Worm (Caenorhabditis elegans) whole organism, midembryonic: Measurements from ENCODE around the gene str-97.

Experiments used
- T22C8.4 ChIP-seq: fragments of 200-800 bp; sonication (Bioruptor generic); IDR thresholded peaks from 2 replicates; pipeline ENCODE4 v1.3.6; 2022; ENCODE audit warnings: missing genetic modification characterization, missing compliant biosample characterization
- cog-1 ChIP-seq: sonication (generic microtip); optimal IDR thresholded peaks from 2 replicates; lab custom pipeline; 2016; ENCODE audit warnings: missing genetic modification characterization, missing compliant biosample characterization
- flt-1 ChIP-seq: fragments of 200-800 bp; sonication (Bioruptor generic); IDR thresholded peaks from 2 replicates; pipeline ENCODE4 v1.3.6; 2022; ENCODE audit warnings: missing genetic modification characterization, missing compliant biosample characterization
- med-1 ChIP-seq: sonication (generic microtip); optimal IDR thresholded peaks from 2 replicates; lab custom pipeline; 2017; ENCODE audit warnings: missing genetic modification characterization, mild to moderate bottlenecking, missing compliant biosample characterization, antibody characterized with exemption, missing genetic modification reagents; ENCODE audit not compliant: insufficient read depth
- ref-1 ChIP-seq: fragments of 200-800 bp; sonication (Bioruptor generic); conservative IDR thresholded peaks from 2 replicates; pipeline ENCODE4 v1.3.6; 2022; ENCODE audit warnings: missing genetic modification reagents, missing genetic modification characterization, missing compliant biosample characterization
- tab-1 ChIP-seq: fragments of 200-800 bp; sonication (Bioruptor generic); IDR thresholded peaks from 2 replicates; pipeline ENCODE4 v1.3.6; 2022; ENCODE audit warnings: missing genetic modification characterization, missing compliant biosample characterization
- ztf-23 ChIP-seq: fragments of 200-800 bp; sonication (Bioruptor generic); IDR thresholded peaks from 2 replicates; pipeline ENCODE4 v1.3.6; 2022; ENCODE audit warnings: missing genetic modification reagents, missing genetic modification characterization, missing compliant biosample characterization
- ztf-29 ChIP-seq: fragments of 200-800 bp; sonication (Bioruptor generic); IDR thresholded peaks from 2 replicates; pipeline ENCODE4 v1.3.6; 2022; ENCODE audit warnings: missing genetic modification reagents, missing genetic modification characterization, missing compliant biosample characterization

DNA sequence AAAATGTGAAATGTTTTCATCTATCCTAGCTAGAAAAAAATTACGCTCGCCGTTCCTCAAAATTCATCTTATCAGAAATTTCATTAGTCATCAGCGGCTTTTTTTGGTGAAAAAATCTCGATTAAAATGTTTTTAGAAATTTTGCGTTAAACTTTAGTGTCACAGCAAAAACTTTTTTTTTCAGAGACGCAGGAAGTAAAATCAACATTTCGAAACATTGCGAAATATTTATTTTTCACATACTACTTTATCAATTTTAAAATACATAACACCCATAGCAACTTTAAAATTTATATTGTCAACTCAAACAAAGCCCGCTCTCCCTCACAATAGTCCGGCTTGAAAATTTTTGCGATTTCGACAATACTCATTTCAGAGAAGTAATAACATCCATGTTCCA, 22.8 kb downstream of the str-97 start:
- TF ChIP-seq ztf-23 (GFP tag; lab: Robert Waterston, UW) = no peak
- no peak for TF ChIP-seq flt-1 (GFP tag; lab: Robert Waterston, UW)
- no peak for TF ChIP-seq tab-1
- no peak for TF ChIP-seq med-1 (GFP tag; lab: Kevin White, UChicago)
- no peak for TF ChIP-seq T22C8.4
- no peak for TF ChIP-seq ref-1 (GFP tag; lab: Robert Waterston, UW)
- no peak for TF ChIP-seq cog-1 (tag; lab: Kevin White, UChicago)
- TF ChIP-seq ztf-29 = no peak
